Worm (Caenorhabditis elegans): ENCODE results near the gene col-150.
"Not testable (repeated sequence)": the region's sequence is repeated elsewhere in the genome, so short reads cannot be mapped to it uniquely, and the experiment has no call there.

The col-150 gene

DNA sequence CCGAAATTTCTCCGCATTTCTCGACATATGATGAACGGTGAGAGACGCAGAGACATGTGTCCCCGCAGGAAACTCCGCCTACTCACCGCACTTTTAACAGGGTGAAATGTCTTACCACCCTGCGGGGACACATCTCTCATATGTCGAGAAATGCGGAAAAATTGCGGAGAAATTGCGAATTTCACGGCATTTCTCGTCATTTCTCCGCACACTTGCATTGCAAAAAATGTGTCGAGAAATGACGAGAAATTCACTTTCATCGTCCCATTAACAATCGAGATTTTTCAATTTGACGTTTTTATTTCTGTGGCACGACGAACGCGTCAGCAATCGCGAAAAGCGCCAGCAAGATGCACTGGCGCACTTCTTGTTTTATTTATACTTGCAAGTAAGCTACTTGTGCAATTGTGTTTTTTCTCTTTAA lies 47.5 kb upstream of the col-150 start, which contains the start of gene K07C5.13 (continued):
- TF ChIP-seq F49E8.2 (tag; optimal IDR thresholded peaks at IDR 0.05; ENCODE audit: borderline replicate concordance) (peak; percentile 78), php-3 (GFP tag; IDR thresholded peaks at IDR 0.05) (peak; percentile 91), madf-9 (GFP tag; conservative IDR thresholded peaks at IDR 0.05) (peak; percentile 84), D1046.2 (GFP tag; IDR thresholded peaks at IDR 0.05) (peak; percentile 89), lin-29 (GFP tag; IDR thresholded peaks at IDR 0.05) (peak; percentile 92), dmd-6 (GFP tag; IDR thresholded peaks at IDR 0.05) (peak; percentile 93), snpc-1.2 (GFP tag; IDR thresholded peaks at IDR 0.05) (peak; percentile 82), zip-11 (GFP tag; IDR thresholded peaks at IDR 0.05) (0 out of 2 replicates have a peak, but pooled peaks have one; percentile 23), mdt-29 (GFP tag; IDR thresholded peaks at IDR 0.05) (peak; percentile 89), lim-7 (GFP tag; IDR thresholded peaks at IDR 0.05) (0 out of 2 replicates have a peak, but pooled peaks have one; percentile 46), daf-19 (GFP tag; conservative IDR thresholded peaks at IDR 0.05) (peak; percentile 72; the same call in 1 of the 2 replicates), hlh-11 (tag; optimal IDR thresholded peaks at IDR 0.05) (peak; percentile 88), arid-1 (GFP tag; conservative IDR thresholded peaks at IDR 0.05) (peak; percentile 89), saeg-2 (GFP tag; IDR thresholded peaks at IDR 0.05) (peak; percentile 90), set-16 (GFP tag; IDR thresholded peaks at IDR 0.05) (peak; percentile 63), mxl-2 (GFP tag; conservative IDR thresholded peaks at IDR 0.05) (peak; percentile 74; the same call in 1 of the 2 replicates), pha-4 (GFP tag; IDR thresholded peaks at IDR 0.05) (peak; percentile 91), nhr-42 (GFP tag; IDR thresholded peaks at IDR 0.05) (peak; percentile 92), zfp-3 (GFP tag; conservative IDR thresholded peaks at IDR 0.05) (peak; percentile 93)
- TF ChIP-seq pha-4 (tag; optimal IDR thresholded peaks at IDR 0.05), result not testable (repeated sequence)

DNA sequence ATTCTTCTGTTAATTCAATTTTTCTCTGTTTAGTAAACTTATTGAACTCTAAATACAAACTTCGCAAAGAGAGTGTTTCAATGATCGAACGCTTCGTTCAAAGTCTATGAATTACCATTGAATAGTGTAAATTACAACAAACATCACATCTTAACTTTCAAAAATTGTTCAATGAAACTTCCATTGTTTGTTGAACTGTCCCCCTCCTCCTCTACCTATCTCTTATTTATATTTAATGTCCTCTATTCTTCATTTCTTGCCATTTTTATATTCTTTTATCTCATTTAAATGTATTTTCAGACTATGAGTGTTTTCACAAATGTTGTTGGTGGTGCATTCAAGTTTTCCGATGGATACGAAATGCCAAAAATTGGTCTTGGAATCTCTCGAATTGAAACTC lies 44.8 kb upstream of the col-150 start, which contains the start of gene K07C5.2:
K07C5.2 (plus strand) TSS at position 301 of the 400 bp plus-strand sequence.
- TF ChIP-seq lsy-2 (tag; optimal IDR thresholded peaks at IDR 0.05) (no peak), D1046.2 (GFP tag; IDR thresholded peaks at IDR 0.05) (no peak), nhr-77 (tag; optimal IDR thresholded peaks at IDR 0.05) (no peak), lir-3 (tag; optimal IDR thresholded peaks at IDR 0.05) (no peak), daf-12 (tag; optimal IDR thresholded peaks at IDR 0.05) (no peak), zfp-2 (tag; optimal IDR thresholded peaks at IDR 0.05) (no peak), skn-1 (tag; optimal IDR thresholded peaks at IDR 0.05) (no peak), nhr-111 (GFP tag; optimal IDR thresholded peaks at IDR 0.05) (no peak), F37D6.2 (tag; optimal IDR thresholded peaks at IDR 0.05) (no peak), ceh-62 (tag; optimal IDR thresholded peaks at IDR 0.05) (no peak), lim-7 (GFP tag; IDR thresholded peaks at IDR 0.05) (no peak), tag-97 (GFP tag; IDR thresholded peaks at IDR 0.05) (no peak), set-16 (GFP tag; IDR thresholded peaks at IDR 0.05) (no peak), mxl-2 (GFP tag; conservative IDR thresholded peaks at IDR 0.05) (no peak), F26F4.8 (GFP tag; conservative IDR thresholded peaks at IDR 0.05) (no peak), ZK337.2 (GFP tag; IDR thresholded peaks at IDR 0.05) (no peak), ztf-7 (tag; optimal IDR thresholded peaks at IDR 0.05) (no peak), daf-19 (GFP tag; conservative IDR thresholded peaks at IDR 0.05) (no peak), lin-39 (tag; optimal IDR thresholded peaks at IDR 0.05) (no peak)

DNA sequence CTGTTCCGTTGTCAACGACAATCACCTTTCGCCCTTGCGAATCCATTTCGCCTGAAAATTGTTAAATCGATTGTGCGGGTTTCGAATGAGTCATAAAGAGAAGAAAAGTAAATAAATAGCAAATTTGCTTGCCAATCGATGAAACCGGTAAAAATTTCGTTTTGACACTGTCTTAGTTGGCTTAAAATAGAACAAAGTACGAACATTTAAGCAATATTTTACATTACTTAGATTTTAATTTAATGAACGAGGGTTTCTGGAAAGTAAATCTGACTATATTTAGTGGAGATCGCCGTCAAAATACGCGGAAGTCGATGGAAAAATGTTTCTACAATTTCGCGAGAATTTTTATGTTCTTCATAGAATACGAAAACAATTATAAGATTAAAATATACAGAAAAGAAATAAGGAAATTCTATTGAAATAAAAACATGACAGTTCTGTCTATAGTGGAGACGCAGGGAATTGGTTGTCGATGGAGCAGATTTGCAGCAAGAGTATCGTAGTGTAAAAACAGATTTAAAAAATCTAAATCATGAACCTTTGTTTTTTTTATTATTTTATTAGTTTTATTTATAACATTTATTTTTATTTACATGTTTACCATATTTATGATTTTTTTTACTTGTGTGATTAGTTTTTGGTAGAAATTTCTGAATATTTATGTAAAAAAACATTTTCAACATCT lies 44.0 kb upstream of the col-150 start, which contains the start of gene arx-2:
arx-2 (minus strand) TSS at position 51 of the 688 bp plus-strand sequence.
- peak; percentile 53 for TF ChIP-seq nhr-77 (tag; optimal IDR thresholded peaks at IDR 0.05)
- peak; percentile 41 for TF ChIP-seq dve-1 (tag; optimal IDR thresholded peaks at IDR 0.05; ENCODE audit: insufficient read depth)
- peak; percentile 56 for TF ChIP-seq mep-1 (tag; optimal IDR thresholded peaks at IDR 0.05)
- TF ChIP-seq zip-11 (GFP tag; IDR thresholded peaks at IDR 0.05), result no peak
- TF ChIP-seq nhr-28 (tag; optimal IDR thresholded peaks at IDR 0.05), result peak; percentile 64
- peak; percentile 29 for TF ChIP-seq hlh-30 (tag; optimal IDR thresholded peaks at IDR 0.05; ENCODE audit: insufficient read depth)
- no peak for TF ChIP-seq nhr-25 (tag; optimal IDR thresholded peaks at IDR 0.05; ENCODE audit: borderline replicate concordance, insufficient read depth)
- peak in 1 of 2 experiments; percentile 61 for TF ChIP-seq lsy-2 (tag; optimal IDR thresholded peaks at IDR 0.05)
- TF ChIP-seq dpl-1 (GFP tag; optimal IDR thresholded peaks at IDR 0.05), result peak; percentile 49
- peak; percentile 27 for TF ChIP-seq T20F7.1 (GFP tag; optimal IDR thresholded peaks at IDR 0.05)
- no peak for TF ChIP-seq F10B5.3 (tag; optimal IDR thresholded peaks at IDR 0.05)
- TF ChIP-seq F37D6.2 (tag; optimal IDR thresholded peaks at IDR 0.05), result no peak
- TF ChIP-seq unc-130 (GFP tag; optimal IDR thresholded peaks at IDR 0.05), result peak; percentile 3
- peak; percentile 62 for TF ChIP-seq mes-2 (tag; optimal IDR thresholded peaks at IDR 0.05; ENCODE audit: poor library complexity, severe bottlenecking)
- peak; percentile 87 for TF ChIP-seq lin-38 (GFP tag; IDR thresholded peaks at IDR 0.05)

Data from whole organism, L4 larva.